Worm (Caenorhabditis elegans) whole organism, L2 larva: ENCODE data around the gene C03E10.1.

Experiments
- F13H6.1 ChIP-seq: sonication (generic microtip); optimal IDR thresholded peaks from 2 replicates; lab custom pipeline; 2016; ENCODE audit warnings: missing genetic modification characterization, missing compliant biosample characterization
- R02D3.7 ChIP-seq: fragments of 150-350 bp; optimal IDR thresholded peaks from 2 replicates; lab custom pipeline; 2014; ENCODE audit warnings: missing biosample characterization, missing genetic modification characterization
- Y55F3AM.14 ChIP-seq: fragments of 200-800 bp; sonication (Bioruptor generic); optimal IDR thresholded peaks from 2 replicates; lab custom pipeline; 2018; ENCODE audit warnings: mild to moderate bottlenecking, missing genetic modification characterization, missing compliant biosample characterization
- ZK546.5 ChIP-seq: sonication (generic microtip); optimal IDR thresholded peaks from 2 replicates; lab custom pipeline; 2017; ENCODE audit warnings: missing biosample characterization, missing genetic modification characterization
- aly-2 ChIP-seq: fragments of 150-350 bp; optimal IDR thresholded peaks from 2 replicates; lab custom pipeline; 2014; ENCODE audit warnings: missing biosample characterization, missing genetic modification characterization
- ama-1 ChIP-seq: fragments of 150-350 bp; optimal IDR thresholded peaks from 2 replicates; lab custom pipeline; 2018; ENCODE audit warnings: inconsistent platforms
- blmp-1 ChIP-seq: sonication (generic microtip); optimal IDR thresholded peaks from 2 replicates; lab custom pipeline; 2017; ENCODE audit warnings: missing genetic modification characterization, mild to moderate bottlenecking, missing compliant biosample characterization, antibody characterized with exemption, moderate library complexity; ENCODE audit not compliant: insufficient read depth
- ceh-16 ChIP-seq: fragments of 150-350 bp; optimal IDR thresholded peaks from 2 replicates; lab custom pipeline; 2014; ENCODE audit warnings: missing biosample characterization, missing genetic modification characterization
- ceh-82 ChIP-seq: fragments of 150-350 bp; optimal IDR thresholded peaks from 2 replicates; lab custom pipeline; 2014; ENCODE audit warnings: missing biosample characterization, missing genetic modification characterization
- crh-2 ChIP-seq: sonication (generic microtip); optimal IDR thresholded peaks from 2 replicates; lab custom pipeline; 2017; ENCODE audit warnings: missing biosample characterization, missing genetic modification characterization
- egl-27 ChIP-seq: sonication (generic microtip); optimal IDR thresholded peaks from 3 replicates; lab custom pipeline; 2017; ENCODE audit warnings: missing biosample characterization, missing genetic modification reagents, missing genetic modification characterization
- elt-1 ChIP-seq: fragments of 150-350 bp; optimal IDR thresholded peaks from 2 replicates; lab custom pipeline; 2014; ENCODE audit warnings: missing biosample characterization, missing genetic modification characterization
- elt-3 ChIP-seq: sonication (generic microtip); optimal IDR thresholded peaks from 2 replicates; lab custom pipeline; 2017; ENCODE audit warnings: missing biosample characterization, missing genetic modification characterization
- fos-1 ChIP-seq: fragments of 150-350 bp; optimal IDR thresholded peaks from 2 replicates; lab custom pipeline; 2014; ENCODE audit warnings: missing biosample characterization, missing genetic modification characterization
- gmeb-1 ChIP-seq: fragments of 150-350 bp; optimal IDR thresholded peaks from 2 replicates; lab custom pipeline; 2014; ENCODE audit warnings: missing biosample characterization, missing genetic modification characterization
- lin-13 ChIP-seq: fragments of 150-350 bp; optimal IDR thresholded peaks from 2 replicates; lab custom pipeline; 2014; ENCODE audit warnings: missing biosample characterization, missing genetic modification reagents, missing genetic modification characterization
- lin-39 ChIP-seq: fragments of 150-350 bp; optimal IDR thresholded peaks from 2 replicates; lab custom pipeline; 2014; ENCODE audit warnings: missing biosample characterization, missing genetic modification reagents, missing genetic modification characterization
- lsy-2 ChIP-seq, 2 experiments: fragments of 150-350 bp in 1 of 2; sonication (generic microtip) in 1 of 2; optimal IDR thresholded peaks; 2 replicates each; lab custom pipeline; 2014 to 2017; ENCODE audit warnings: missing biosample characterization in 2 of 2, missing genetic modification characterization in 2 of 2
- mab-5 ChIP-seq: fragments of 150-350 bp; optimal IDR thresholded peaks from 2 replicates; lab custom pipeline; 2014; ENCODE audit warnings: missing biosample characterization, missing genetic modification characterization
- mbf-1 ChIP-seq: sonication (generic microtip); optimal IDR thresholded peaks from 2 replicates; lab custom pipeline; 2017; ENCODE audit warnings: missing biosample characterization, missing genetic modification characterization
- mdl-1 ChIP-seq, 2 experiments: fragments of 150-350 bp in 1 of 2; sonication (generic microtip) in 1 of 2; optimal IDR thresholded peaks; 2 replicates each; lab custom pipeline; 2017; ENCODE audit warnings: missing biosample characterization in 2 of 2, missing genetic modification characterization in 2 of 2
- nhr-10 ChIP-seq: sonication (generic microtip); optimal IDR thresholded peaks from 2 replicates; lab custom pipeline; 2017; ENCODE audit warnings: missing biosample characterization, missing genetic modification characterization
- nhr-129 ChIP-seq: fragments of 150-350 bp; optimal IDR thresholded peaks from 2 replicates; lab custom pipeline; 2014; ENCODE audit warnings: missing biosample characterization, missing genetic modification characterization
- nhr-21 ChIP-seq: fragments of 150-350 bp; optimal IDR thresholded peaks from 2 replicates; lab custom pipeline; 2014; ENCODE audit warnings: missing biosample characterization, missing genetic modification characterization
- nhr-23 ChIP-seq: fragments of 150-350 bp; optimal IDR thresholded peaks from 2 replicates; lab custom pipeline; 2014; ENCODE audit warnings: missing biosample characterization, missing genetic modification reagents, missing genetic modification characterization
- nhr-25 ChIP-seq: fragments of 150-350 bp; sonication (generic microtip); optimal IDR thresholded peaks from 3 replicates; lab custom pipeline; 2014; ENCODE audit warnings: missing biosample characterization, missing genetic modification characterization
- nhr-6 ChIP-seq: fragments of 150-350 bp; optimal IDR thresholded peaks from 2 replicates; lab custom pipeline; 2014; ENCODE audit warnings: missing biosample characterization, missing genetic modification characterization
- peb-1 ChIP-seq: fragments of 150-350 bp; optimal IDR thresholded peaks from 2 replicates; lab custom pipeline; 2014; ENCODE audit warnings: missing biosample characterization, missing genetic modification characterization
- sem-4 ChIP-seq: fragments of 150-350 bp; optimal IDR thresholded peaks from 2 replicates; lab custom pipeline; 2014; ENCODE audit warnings: missing biosample characterization, missing genetic modification reagents, missing genetic modification characterization
- skn-1 ChIP-seq: sonication (generic microtip); optimal IDR thresholded peaks from 2 replicates; lab custom pipeline; 2017; ENCODE audit warnings: missing biosample characterization, missing genetic modification characterization
- sma-9 ChIP-seq, 2 experiments: fragments of 150-350 bp in 1 of 2; sonication (generic microtip) in 1 of 2; optimal IDR thresholded peaks; 2 replicates each; lab custom pipeline; 2014 to 2016; ENCODE audit warnings: missing genetic modification characterization in 2 of 2, mild to moderate bottlenecking in 1 of 2, missing biosample characterization in 1 of 2, missing compliant biosample characterization in 1 of 2, missing genetic modification reagents in 1 of 2, moderate library complexity in 1 of 2
- snpc-4 ChIP-seq: fragments of 150-350 bp; optimal IDR thresholded peaks from 2 replicates; lab custom pipeline; 2014; ENCODE audit warnings: missing biosample characterization, missing genetic modification characterization
- unc-55 ChIP-seq: fragments of 150-350 bp; sonication (generic microtip); optimal IDR thresholded peaks from 3 replicates; lab custom pipeline; 2014; ENCODE audit warnings: missing biosample characterization, missing genetic modification reagents, missing genetic modification characterization
- unc-62 ChIP-seq: fragments of 150-350 bp; optimal IDR thresholded peaks from 2 replicates; lab custom pipeline; 2014; ENCODE audit warnings: missing biosample characterization, missing genetic modification reagents, missing genetic modification characterization
- zag-1 ChIP-seq: fragments of 150-350 bp; optimal IDR thresholded peaks from 2 replicates; lab custom pipeline; 2014; ENCODE audit warnings: missing biosample characterization, missing genetic modification characterization
- ztf-1 ChIP-seq: fragments of 200-800 bp; sonication (Bioruptor generic); conservative IDR thresholded peaks from 2 replicates; pipeline ENCODE4 v1.3.6; 2022; ENCODE audit warnings: missing genetic modification characterization, missing compliant biosample characterization
- ztf-11 ChIP-seq: sonication (generic microtip); optimal IDR thresholded peaks from 2 replicates; lab custom pipeline; 2017; ENCODE audit warnings: missing biosample characterization, missing genetic modification characterization
- ztf-4 ChIP-seq: fragments of 150-350 bp; optimal IDR thresholded peaks from 2 replicates; lab custom pipeline; 2014; ENCODE audit warnings: missing biosample characterization, missing genetic modification characterization

The C03E10.1 gene

ce11 chrV:11290888-11291287, at the start of gene C03E10.1:
Gene C03E10.1, plus strand, starts transcription at chrV:11291188.
- TF ChIP-seq R02D3.7, result no peak
- no peak for TF ChIP-seq unc-55 (GFP tag; lab: Kevin White, UChicago)
- no peak for TF ChIP-seq zag-1 (tag; lab: Kevin White, UChicago)
- no peak for TF ChIP-seq lin-13 (GFP tag; lab: Kevin White, UChicago)
- TF ChIP-seq mbf-1 (tag; lab: Kevin White, UChicago), result no peak
- TF ChIP-seq ZK546.5 (tag; lab: Kevin White, UChicago), result no peak

- no peak for TF ChIP-seq nhr-25 (tag; lab: Kevin White, UChicago)
- TF ChIP-seq, all 48 proteins: peak for 0
Observed at ce11 chrV:11241580-11241979, 49.4 kb upstream of the C03E10.1 start, which contains the start of gene pgap-1. Gene pgap-1, plus strand, starts transcription at chrV:11241880.

ce11 chrV:11244539-11244938, 46.4 kb upstream of the C03E10.1 start, which contains the start of gene mxl-1:
Gene mxl-1, plus strand, starts transcription at chrV:11244839.
- TF ChIP-seq nhr-25 (tag; lab: Kevin White, UChicago), result no peak
- no peak for TF ChIP-seq unc-62 (GFP tag; lab: Kevin White, UChicago)
- TF ChIP-seq lin-13 (GFP tag; lab: Kevin White, UChicago), result no peak
- no peak for TF ChIP-seq elt-3 (tag; lab: Kevin White, UChicago)
- TF ChIP-seq lsy-2 (tag; optimal IDR thresholded peaks at IDR 0.05; lab: Kevin White, UChicago), result no peak
- no peak for TF ChIP-seq gmeb-1 (tag; lab: Kevin White, UChicago)
- TF ChIP-seq ztf-11 (tag; lab: Kevin White, UChicago), result no peak
- no peak for TF ChIP-seq sem-4
- TF ChIP-seq ztf-4, result no peak
- TF ChIP-seq elt-1, result no peak
- TF ChIP-seq nhr-10 (tag; lab: Kevin White, UChicago), result no peak
- no peak for TF ChIP-seq ztf-1 (GFP tag; lab: Robert Waterston, UW)
- no peak for TF ChIP-seq egl-27 (tag; lab: Kevin White, UChicago)
- TF ChIP-seq lin-39 (tag; lab: Kevin White, UChicago), result no peak
- TF ChIP-seq mdl-1 (tag; optimal IDR thresholded peaks at IDR 0.05; lab: Kevin White, UChicago), result no peak

ce11 chrV:11245029-11245428, 46.0 kb upstream of the C03E10.1 start:
- TF ChIP-seq nhr-21 (tag; lab: Kevin White, UChicago), result no peak
- TF ChIP-seq nhr-129 (tag; lab: Kevin White, UChicago), result no peak
- no peak for TF ChIP-seq nhr-10 (tag; lab: Kevin White, UChicago)
- TF ChIP-seq nhr-25 (tag; lab: Kevin White, UChicago), result no peak
- no peak for TF ChIP-seq fos-1 (tag; lab: Kevin White, UChicago)
- no peak for TF ChIP-seq blmp-1 (tag; lab: Kevin White, UChicago)
- TF ChIP-seq sma-9 (GFP tag; optimal IDR thresholded peaks at IDR 0.05; lab: Kevin White, UChicago), result no peak
- no peak for TF ChIP-seq sma-9 (tag; optimal IDR thresholded peaks at IDR 0.05; lab: Kevin White, UChicago)
- no peak for TF ChIP-seq snpc-4
- no peak for TF ChIP-seq ceh-82 (tag; lab: Kevin White, UChicago)
- no peak for TF ChIP-seq nhr-23 (tag; lab: Kevin White, UChicago)
- no peak for TF ChIP-seq unc-62 (GFP tag; lab: Kevin White, UChicago)
- no peak for TF ChIP-seq peb-1 (tag; lab: Kevin White, UChicago)
- no peak for TF ChIP-seq aly-2 (tag; lab: Kevin White, UChicago)
- no peak for TF ChIP-seq Y55F3AM.14 (GFP tag; lab: Kevin White, UChicago)
- no peak for TF ChIP-seq lin-39 (tag; lab: Kevin White, UChicago)
- no peak for TF ChIP-seq crh-2 (tag; lab: Kevin White, UChicago)
- no peak for TF ChIP-seq ama-1 (lab: Kevin White, UChicago)
- no peak for TF ChIP-seq skn-1

ce11 chrV:11247846-11248245, 43.1 kb upstream of the C03E10.1 start, which contains the start of gene mam-4:
Gene mam-4, plus strand, starts transcription at chrV:11248146.
- TF ChIP-seq ceh-16 (tag; lab: Kevin White, UChicago) (no peak), mab-5 (tag; lab: Kevin White, UChicago) (no peak), lin-13 (GFP tag; lab: Kevin White, UChicago) (no peak), R02D3.7 (no peak), unc-62 (GFP tag; lab: Kevin White, UChicago) (no peak), egl-27 (tag; lab: Kevin White, UChicago) (no peak), peb-1 (tag; lab: Kevin White, UChicago) (no peak), sem-4 (no peak), ceh-82 (tag; lab: Kevin White, UChicago) (no peak), crh-2 (tag; lab: Kevin White, UChicago) (no peak), mdl-1 (tag; optimal IDR thresholded peaks at IDR 0.05; lab: Kevin White, UChicago) (no peak), nhr-23 (tag; lab: Kevin White, UChicago) (no peak), nhr-6 (no peak), F13H6.1 (tag; lab: Kevin White, UChicago) (no peak), ZK546.5 (tag; lab: Kevin White, UChicago) (no peak), unc-55 (GFP tag; lab: Kevin White, UChicago) (no peak)
